Worm (Caenorhabditis elegans) whole organism, midembryonic: ENCODE results near the gene lys-3.

Experiments
- T22C8.4 ChIP-seq: fragments of 200-800 bp; sonication (Bioruptor generic); IDR thresholded peaks from 2 replicates; pipeline ENCODE4 v1.3.6; 2022; ENCODE audit warnings: missing genetic modification characterization, missing compliant biosample characterization
- cog-1 ChIP-seq: sonication (generic microtip); optimal IDR thresholded peaks from 2 replicates; lab custom pipeline; 2016; ENCODE audit warnings: missing genetic modification characterization, missing compliant biosample characterization
- flt-1 ChIP-seq: fragments of 200-800 bp; sonication (Bioruptor generic); IDR thresholded peaks from 2 replicates; pipeline ENCODE4 v1.3.6; 2022; ENCODE audit warnings: missing genetic modification characterization, missing compliant biosample characterization
- klf-2 ChIP-seq: fragments of 200-800 bp; sonication (Bioruptor generic); conservative IDR thresholded peaks from 2 replicates; pipeline ENCODE4 v1.3.6; 2022; ENCODE audit warnings: missing genetic modification reagents, missing genetic modification characterization, missing compliant biosample characterization
- med-1 ChIP-seq: sonication (generic microtip); optimal IDR thresholded peaks from 2 replicates; lab custom pipeline; 2017; ENCODE audit warnings: missing genetic modification characterization, mild to moderate bottlenecking, missing compliant biosample characterization, antibody characterized with exemption, missing genetic modification reagents; ENCODE audit not compliant: insufficient read depth
- ref-1 ChIP-seq: fragments of 200-800 bp; sonication (Bioruptor generic); conservative IDR thresholded peaks from 2 replicates; pipeline ENCODE4 v1.3.6; 2022; ENCODE audit warnings: missing genetic modification reagents, missing genetic modification characterization, missing compliant biosample characterization
- tab-1 ChIP-seq: fragments of 200-800 bp; sonication (Bioruptor generic); IDR thresholded peaks from 2 replicates; pipeline ENCODE4 v1.3.6; 2022; ENCODE audit warnings: missing genetic modification characterization, missing compliant biosample characterization
- ztf-23 ChIP-seq: fragments of 200-800 bp; sonication (Bioruptor generic); IDR thresholded peaks from 2 replicates; pipeline ENCODE4 v1.3.6; 2022; ENCODE audit warnings: missing genetic modification reagents, missing genetic modification characterization, missing compliant biosample characterization
- ztf-29 ChIP-seq: fragments of 200-800 bp; sonication (Bioruptor generic); IDR thresholded peaks from 2 replicates; pipeline ENCODE4 v1.3.6; 2022; ENCODE audit warnings: missing genetic modification reagents, missing genetic modification characterization, missing compliant biosample characterization

lys-3 gene

ce11 chrV:10247673-10248239, 35.6 kb downstream of the lys-3 start:
- no peak for TF ChIP-seq T22C8.4
- no peak for TF ChIP-seq klf-2
- TF ChIP-seq med-1 (GFP tag; lab: Kevin White, UChicago), result no peak

- no peak for TF ChIP-seq ztf-23 (GFP tag; lab: Robert Waterston, UW)
- no peak for TF ChIP-seq T22C8.4
- no peak for TF ChIP-seq ztf-29
- TF ChIP-seq klf-2, result no peak
- no peak for TF ChIP-seq med-1 (GFP tag; lab: Kevin White, UChicago)
- TF ChIP-seq flt-1, result no peak
- no peak for TF ChIP-seq ref-1
- TF ChIP-seq tab-1, result no peak
- no peak for TF ChIP-seq cog-1 (tag; lab: Kevin White, UChicago)
Measured at ce11 chrV:10246967-10247366, 36.4 kb downstream of the lys-3 start.

- no peak for TF ChIP-seq T22C8.4
- TF ChIP-seq klf-2, result no peak
- TF ChIP-seq ztf-23 (GFP tag; lab: Robert Waterston, UW), result no peak
- no peak for TF ChIP-seq flt-1
- no peak for TF ChIP-seq tab-1
- TF ChIP-seq med-1 (GFP tag; lab: Kevin White, UChicago), result no peak
- no peak for TF ChIP-seq ztf-29
- no peak for TF ChIP-seq ref-1
- no peak for TF ChIP-seq cog-1 (tag; lab: Kevin White, UChicago)
Measured at ce11 chrV:10246443-10246885, 36.9 kb downstream of the lys-3 start.

- TF ChIP-seq klf-2, result no peak
Measured at ce11 chrV:10245615-10246014, 37.7 kb downstream of the lys-3 start.

DNA sequence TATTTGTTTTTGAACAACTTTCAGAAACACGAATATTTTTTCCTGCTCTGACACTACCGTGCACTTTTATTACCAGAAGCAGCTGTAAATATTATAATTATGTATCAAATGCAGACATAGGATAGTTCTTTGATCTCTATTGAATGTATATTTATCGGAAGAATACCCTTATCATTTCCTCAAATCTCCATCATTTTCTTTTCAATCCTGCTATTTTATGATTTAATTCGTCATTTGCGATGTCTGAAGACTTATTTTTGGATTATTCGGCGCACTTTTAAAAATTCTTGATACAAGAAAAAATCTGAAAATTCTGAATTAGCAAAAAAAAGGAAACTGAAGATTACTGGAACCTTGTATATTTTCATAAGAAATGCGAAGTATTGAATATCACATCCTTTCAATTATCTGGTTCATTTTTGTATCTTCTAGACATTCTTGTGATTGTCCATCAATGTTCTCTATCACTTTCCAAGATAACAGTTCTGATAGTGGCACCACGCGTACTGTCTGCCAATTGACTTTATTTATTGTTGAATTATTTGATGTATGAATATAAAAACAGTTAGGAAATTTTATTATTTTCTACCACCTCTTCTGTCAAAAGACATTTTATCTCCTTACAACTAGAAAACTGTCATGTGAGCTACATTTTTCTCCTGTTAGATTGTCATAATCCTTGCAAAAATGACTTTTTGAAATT, 39.2 kb downstream of the lys-3 start:
- TF ChIP-seq flt-1 (no peak), cog-1 (tag; lab: Kevin White, UChicago) (no peak), T22C8.4 (no peak), ztf-23 (GFP tag; lab: Robert Waterston, UW) (no peak), ztf-29 (no peak), ref-1 (no peak), med-1 (GFP tag; lab: Kevin White, UChicago) (no peak), klf-2 (no peak), tab-1 (no peak)

DNA sequence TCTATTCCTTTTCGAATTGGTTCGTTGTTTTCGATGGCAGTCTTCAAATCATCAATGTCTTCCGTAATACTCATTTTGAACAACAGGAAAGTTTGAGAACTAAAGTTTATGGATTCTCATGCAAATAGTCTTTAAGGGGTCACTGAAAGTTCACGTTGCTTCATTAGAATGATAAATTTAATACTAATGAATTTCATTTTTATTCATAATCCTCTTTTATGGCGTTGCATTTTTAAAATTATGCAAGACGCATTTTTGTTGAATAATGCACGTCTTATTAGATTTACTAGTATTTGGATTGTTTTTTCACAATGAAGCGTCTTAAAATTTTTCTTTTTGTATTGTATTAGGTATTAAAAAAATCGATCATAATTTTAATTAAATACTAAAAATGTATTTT, 40.2 kb downstream of the lys-3 start, which contains the start of gene C12D8.9:
Gene C12D8.9, minus strand, starts transcription at position 101 of the 400 bp plus-strand sequence.
- TF ChIP-seq ref-1 (no peak), cog-1 (tag; lab: Kevin White, UChicago) (no peak), klf-2 (no peak), T22C8.4 (no peak), tab-1 (no peak), flt-1 (no peak), ztf-23 (GFP tag; lab: Robert Waterston, UW) (no peak), med-1 (GFP tag; lab: Kevin White, UChicago) (no peak), ztf-29 (no peak)

DNA sequence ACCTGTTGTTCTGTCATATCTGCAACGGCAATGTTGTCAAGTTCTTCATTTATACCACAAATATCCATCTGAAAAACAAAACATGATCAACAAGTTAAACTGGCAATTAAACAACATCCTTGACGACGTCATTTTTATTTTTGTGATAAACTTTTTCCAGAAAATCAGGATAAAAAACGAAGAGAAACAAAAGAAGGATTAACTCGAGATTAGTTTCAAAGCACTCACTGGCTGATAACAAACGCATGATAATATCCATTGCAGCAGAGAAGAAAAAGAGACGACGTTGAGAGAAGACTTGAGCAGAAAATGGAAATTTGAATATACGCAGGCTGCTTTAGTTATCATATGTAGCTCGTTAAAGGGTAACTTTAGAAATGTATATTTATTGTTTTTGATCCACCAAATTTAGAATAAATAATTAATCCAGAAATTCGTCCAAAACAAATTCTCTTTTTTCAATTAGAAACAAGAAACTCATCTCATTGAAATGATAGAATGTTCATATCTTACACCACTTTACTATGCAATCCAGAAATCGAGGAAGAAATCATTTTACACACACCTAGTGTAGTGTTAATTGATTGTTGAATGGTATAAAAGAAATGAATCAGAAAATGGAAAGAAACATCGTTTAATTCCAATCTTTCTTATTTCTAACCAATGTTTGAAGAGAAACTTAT, 42.1 kb downstream of the lys-3 start, which contains the start of the genes C12D8.21 and col-148:
Gene C12D8.21, minus strand, starts transcription at position 68 of the 683 bp plus-strand sequence.
Gene col-148, plus strand, starts transcription at position 633 of the 683 bp plus-strand sequence.
- no peak for TF ChIP-seq ref-1
- TF ChIP-seq med-1 (GFP tag; lab: Kevin White, UChicago), result no peak
- TF ChIP-seq T22C8.4, result no peak
- TF ChIP-seq ztf-29, result no peak
- TF ChIP-seq klf-2, result no peak
- no peak for TF ChIP-seq tab-1
- TF ChIP-seq ztf-23 (GFP tag; lab: Robert Waterston, UW), result no peak
- TF ChIP-seq cog-1 (tag; lab: Kevin White, UChicago), result no peak
- no peak for TF ChIP-seq flt-1

ce11 chrV:10239861-10240260, 43.5 kb downstream of the lys-3 start, which contains the start of gene fipr-8:
Gene fipr-8 (minus strand): TSS chrV:10239961.
- no peak for TF ChIP-seq tab-1
- TF ChIP-seq cog-1 (tag; lab: Kevin White, UChicago), result no peak
- no peak for TF ChIP-seq T22C8.4
- no peak for TF ChIP-seq ztf-23 (GFP tag; lab: Robert Waterston, UW)
- TF ChIP-seq klf-2, result no peak
- no peak for TF ChIP-seq ztf-29
- TF ChIP-seq ref-1, result no peak
- no peak for TF ChIP-seq med-1 (GFP tag; lab: Kevin White, UChicago)
- TF ChIP-seq flt-1, result no peak

DNA sequence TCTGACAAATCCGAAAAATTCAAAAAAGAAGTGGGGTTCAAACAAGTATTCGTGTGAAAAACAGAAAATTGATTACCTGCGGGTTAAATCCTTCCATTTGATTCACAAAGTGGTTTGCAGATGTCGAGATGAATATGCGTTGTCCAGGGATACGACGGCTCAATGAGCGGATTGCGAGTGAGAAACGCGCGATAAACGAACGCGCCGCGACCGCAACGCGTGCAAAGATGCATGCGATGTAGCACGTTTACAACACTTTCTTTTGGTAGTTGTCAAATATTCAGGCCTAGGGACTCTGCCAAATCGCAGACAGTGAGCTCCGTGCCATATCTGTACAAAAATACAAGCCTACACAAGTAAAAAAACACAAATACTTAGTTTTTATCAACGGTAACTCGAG, 44.7 kb downstream of the lys-3 start, which contains the start of gene fubl-1:
Gene fubl-1, minus strand, starts transcription at position 202 of the 400 bp plus-strand sequence.
- TF ChIP-seq ref-1, result no peak
- TF ChIP-seq tab-1, result 0 out of 2 replicates have a peak, but pooled peaks have one; percentile 46
- no peak for TF ChIP-seq ztf-29

- no peak for TF ChIP-seq tab-1
- no peak for TF ChIP-seq med-1 (GFP tag; lab: Kevin White, UChicago)
- TF ChIP-seq ztf-29, result no peak
- no peak for TF ChIP-seq ref-1
- no peak for TF ChIP-seq T22C8.4
- no peak for TF ChIP-seq ztf-23 (GFP tag; lab: Robert Waterston, UW)
- TF ChIP-seq klf-2, result no peak
- no peak for TF ChIP-seq cog-1 (tag; lab: Kevin White, UChicago)
- TF ChIP-seq flt-1, result no peak
Measured at ce11 chrV:10237959-10238444, 45.3 kb downstream of the lys-3 start.
